Worm (Caenorhabditis elegans): ENCODE results near the gene nlr-1.

Gene nlr-1

ce11 chrIV:12196608-12197007 is 18.5 kb upstream of the nlr-1 start:
- TF ChIP-seq nfya-1 (tag; optimal IDR thresholded peaks at IDR 0.05; ENCODE audit: insufficient read depth) (no peak), pqm-1 (tag; optimal IDR thresholded peaks at IDR 0.05) (peak; percentile 38), egl-5 (tag; optimal IDR thresholded peaks at IDR 0.05) (no peak), pha-4 (tag; optimal IDR thresholded peaks at IDR 0.05) (no peak), nhr-12 (tag; optimal IDR thresholded peaks at IDR 0.05) (no peak), nhr-43 (tag; optimal IDR thresholded peaks at IDR 0.05; ENCODE audit: poor library complexity, severe bottlenecking) (no peak), hmg-11 (tag; optimal IDR thresholded peaks at IDR 0.05) (no peak), ztf-11 (tag; optimal IDR thresholded peaks at IDR 0.05) (no peak), elt-2 (tag; optimal IDR thresholded peaks at IDR 0.05) (peak; percentile 65)

- TF ChIP-seq ceh-9 (tag; optimal IDR thresholded peaks at IDR 0.05) = no peak
- TF ChIP-seq fos-1 (tag; optimal IDR thresholded peaks at IDR 0.05) = no peak
- TF ChIP-seq lin-39 (tag; optimal IDR thresholded peaks at IDR 0.05) = no peak
These were observed 16.5 kb upstream of the nlr-1 start for ce11 chrIV:12194668-12195067.

ce11 chrIV:12193338-12193737 is 15.2 kb upstream of the nlr-1 start:
- TF ChIP-seq fkh-10 (GFP tag; optimal IDR thresholded peaks at IDR 0.05) = no peak
- no peak for TF ChIP-seq jun-1 (tag; optimal IDR thresholded peaks at IDR 0.05)
- no peak for TF ChIP-seq ceh-28 (tag; optimal IDR thresholded peaks at IDR 0.05)
- TF ChIP-seq hmg-11 (tag; optimal IDR thresholded peaks at IDR 0.05) = no peak
- TF ChIP-seq lin-39 (tag; optimal IDR thresholded peaks at IDR 0.05) = no peak
- no peak for TF ChIP-seq unc-62 (GFP tag; optimal IDR thresholded peaks at IDR 0.05)
- no peak for TF ChIP-seq nfya-1 (tag; optimal IDR thresholded peaks at IDR 0.05; ENCODE audit: insufficient read depth)
- TF ChIP-seq pha-4 (tag; optimal IDR thresholded peaks at IDR 0.05) = no peak
- TF ChIP-seq nhr-67 (tag; optimal IDR thresholded peaks at IDR 0.05) = no peak
- no peak for TF ChIP-seq unc-39 (tag; optimal IDR thresholded peaks at IDR 0.05)
- no peak for TF ChIP-seq mdl-1 (tag; optimal IDR thresholded peaks at IDR 0.05)
- TF ChIP-seq ama-1 (optimal IDR thresholded peaks at IDR 0.05) = no peak
- TF ChIP-seq zag-1 (tag; optimal IDR thresholded peaks at IDR 0.05) = no peak
- no peak for TF ChIP-seq elt-2 (tag; optimal IDR thresholded peaks at IDR 0.05)
- no peak for TF ChIP-seq fkh-2 (tag; optimal IDR thresholded peaks at IDR 0.05)

ce11 chrIV:12192104-12192763 is 14.1 kb upstream of the nlr-1 start:
- TF ChIP-seq nhr-11 (tag; optimal IDR thresholded peaks at IDR 0.05) (no peak), hmg-11 (tag; optimal IDR thresholded peaks at IDR 0.05) (no peak), lin-39 (tag; optimal IDR thresholded peaks at IDR 0.05) (peak; percentile 28)

ce11 chrIV:12167944-12168343 is 10.2 kb downstream of the nlr-1 start, which contains the start of gene F20B10.3:
F20B10.3 (plus strand) TSS chrIV:12168244.
- no peak for TF ChIP-seq nhr-67 (tag; optimal IDR thresholded peaks at IDR 0.05)
- TF ChIP-seq ama-1 (optimal IDR thresholded peaks at IDR 0.05) = no peak
- TF ChIP-seq skn-1 (tag; optimal IDR thresholded peaks at IDR 0.05) = no peak
- TF ChIP-seq nhr-12 (tag; optimal IDR thresholded peaks at IDR 0.05) = no peak
- no peak for TF ChIP-seq ztf-4 (tag; optimal IDR thresholded peaks at IDR 0.05)
- TF ChIP-seq elt-3 (tag; optimal IDR thresholded peaks at IDR 0.05) = no peak
- TF ChIP-seq unc-62 (GFP tag; optimal IDR thresholded peaks at IDR 0.05) = no peak
- TF ChIP-seq nhr-237 (tag; optimal IDR thresholded peaks at IDR 0.05) = no peak
- TF ChIP-seq zag-1 (tag; optimal IDR thresholded peaks at IDR 0.05) = no peak
- no peak for TF ChIP-seq unc-39 (tag; optimal IDR thresholded peaks at IDR 0.05)
- TF ChIP-seq lin-15B (tag; optimal IDR thresholded peaks at IDR 0.05) = no peak
- no peak for TF ChIP-seq snpc-4 (tag; optimal IDR thresholded peaks at IDR 0.05)
- TF ChIP-seq jun-1 (tag; optimal IDR thresholded peaks at IDR 0.05) = no peak
- TF ChIP-seq nfya-1 (tag; optimal IDR thresholded peaks at IDR 0.05; ENCODE audit: insufficient read depth) = no peak
- TF ChIP-seq aly-2 (tag; optimal IDR thresholded peaks at IDR 0.05) = no peak
- no peak for TF ChIP-seq nhr-25 (tag; optimal IDR thresholded peaks at IDR 0.05)
- no peak for TF ChIP-seq nhr-11 (tag; optimal IDR thresholded peaks at IDR 0.05)
- no peak for TF ChIP-seq elt-1 (tag; optimal IDR thresholded peaks at IDR 0.05)
- no peak for TF ChIP-seq fkh-2 (tag; optimal IDR thresholded peaks at IDR 0.05)
- TF ChIP-seq ceh-9 (tag; optimal IDR thresholded peaks at IDR 0.05) = no peak

Measured in whole organism, L3 larva.